Worm (Caenorhabditis elegans) whole organism, L4/young adult: Measurements from ENCODE around the gene srw-19.
"Not testable (repeated sequence)": the region's sequence is repeated elsewhere in the genome, so short reads cannot be mapped to it uniquely, and the experiment has no call there.

Source experiments
- W03F9.2 ChIP-seq: fragments of 150-350 bp; optimal IDR thresholded peaks from 2 replicates; lab custom pipeline; 2014; ENCODE audit warnings: missing biosample characterization, missing genetic modification characterization
- dao-5 ChIP-seq: sonication (generic microtip); optimal IDR thresholded peaks from 2 replicates; lab custom pipeline; 2016; ENCODE audit warnings: missing genotype, missing genetic modification characterization, moderate library complexity, missing compliant biosample characterization
- him-1 ChIP-seq: sonication (generic microtip); optimal IDR thresholded peaks from 2 replicates; lab custom pipeline; 2016; ENCODE audit warnings: missing genotype, missing genetic modification reagents, missing genetic modification characterization, missing compliant biosample characterization

Gene srw-19

DNA sequence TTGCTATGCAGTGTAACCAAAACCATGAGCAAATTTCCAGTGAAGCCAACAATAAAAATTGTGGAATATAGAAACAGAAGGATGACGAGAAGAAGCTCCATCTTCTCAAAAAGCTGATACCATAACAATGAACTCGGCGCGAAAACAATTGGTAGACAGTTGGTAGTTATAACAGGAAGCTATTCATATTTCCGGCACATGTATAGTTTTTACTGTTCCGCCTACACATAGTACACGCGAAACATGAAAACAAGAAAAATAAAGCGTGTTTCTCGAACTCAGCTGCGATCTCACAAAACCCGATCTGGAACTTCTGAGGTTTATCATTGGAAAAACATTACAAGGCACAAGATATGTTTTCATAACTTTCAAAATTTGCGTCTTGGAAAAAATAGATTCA is 22.1 kb downstream of the srw-19 start, which contains the start of gene srsx-37:
Gene srsx-37, minus strand, starts transcription at position 101 of the 400 bp plus-strand sequence.
- no peak for TF ChIP-seq W03F9.2 (tag; lab: Kevin White, UChicago)
- TF ChIP-seq him-1 (tag; lab: Kevin White, UChicago) = no peak
- TF ChIP-seq dao-5 (tag; lab: Kevin White, UChicago) = no peak

ce11 chrV:15256669-15257068 is 24.5 kb downstream of the srw-19 start, which contains the start of gene srsx-39:
Gene srsx-39 (minus strand): TSS chrV:15256769.
- not testable (repeated sequence) for TF ChIP-seq him-1, dao-5, W03F9.2 (tag; lab: Kevin White, UChicago)

ce11 chrV:15253529-15253928 is 27.6 kb downstream of the srw-19 start, which contains the start of gene srbc-75:
Gene srbc-75 (plus strand): TSS chrV:15253829.
- TF ChIP-seq him-1 (tag; lab: Kevin White, UChicago) (no peak), dao-5 (tag; lab: Kevin White, UChicago) (no peak), W03F9.2 (tag; lab: Kevin White, UChicago) (no peak)

DNA sequence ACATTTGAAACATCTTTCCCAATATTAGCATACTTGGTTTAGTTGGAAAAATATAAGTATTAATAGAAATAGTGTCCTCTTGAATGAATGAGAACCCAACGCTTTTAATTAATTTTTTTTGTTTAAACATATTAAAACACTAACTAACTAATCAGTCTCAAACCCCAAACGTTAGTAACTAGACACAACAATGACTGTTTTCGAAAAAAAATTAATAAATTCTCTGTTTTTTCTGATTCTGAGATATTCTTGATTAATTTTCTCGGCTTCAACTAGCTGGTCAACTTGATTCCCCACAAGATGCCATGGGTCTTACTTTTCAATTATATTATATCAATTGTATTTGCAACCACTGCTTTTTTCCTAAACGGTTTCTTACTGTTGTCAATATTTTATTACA is 29.1 kb downstream of the srw-19 start, which contains the start of gene srbc-76:
Gene srbc-76, plus strand, starts transcription at position 301 of the 400 bp plus-strand sequence.
- TF ChIP-seq dao-5 (tag; lab: Kevin White, UChicago) (no peak), W03F9.2 (tag; lab: Kevin White, UChicago) (no peak), him-1 (tag; lab: Kevin White, UChicago) (no peak)

- not testable (repeated sequence) for TF ChIP-seq dao-5, him-1, W03F9.2 (tag; lab: Kevin White, UChicago)
These were observed 30.9 kb downstream of the srw-19 start, which contains the start of gene srd-28 for ce11 chrV:15250304-15250703. Gene srd-28 (plus strand): TSS chrV:15250604.

ce11 chrV:15244456-15244855 is 36.7 kb downstream of the srw-19 start, which contains the start of gene kin-30:
Gene kin-30 (plus strand): TSS chrV:15244756.
- TF ChIP-seq him-1 (tag; lab: Kevin White, UChicago) (no peak), dao-5 (tag; lab: Kevin White, UChicago) (no peak), W03F9.2 (tag; lab: Kevin White, UChicago) (no peak)

- TF ChIP-seq him-1 (tag; lab: Kevin White, UChicago) (no peak), W03F9.2 (tag; lab: Kevin White, UChicago) (no peak), dao-5 (tag; lab: Kevin White, UChicago) (no peak)
These were observed 39.9 kb downstream of the srw-19 start, which contains the start of gene chil-12 for ce11 chrV:15241259-15241658. Gene chil-12 (plus strand): TSS chrV:15241559.

ce11 chrV:15240215-15240614 is 41.0 kb downstream of the srw-19 start, which contains the start of gene srw-11:
Gene srw-11 (minus strand): TSS chrV:15240315.
- TF ChIP-seq him-1 (tag; lab: Kevin White, UChicago) (no peak), dao-5 (tag; lab: Kevin White, UChicago) (no peak), W03F9.2 (tag; lab: Kevin White, UChicago) (no peak)

ce11 chrV:15238552-15238951 is 42.6 kb downstream of the srw-19 start, which contains the start of gene srw-12:
Gene srw-12 (minus strand): TSS chrV:15238652.
- no peak for TF ChIP-seq dao-5 (tag; lab: Kevin White, UChicago)
- TF ChIP-seq him-1 (tag; lab: Kevin White, UChicago) = no peak
- no peak for TF ChIP-seq W03F9.2 (tag; lab: Kevin White, UChicago)

ce11 chrV:15235661-15236060 is 45.5 kb downstream of the srw-19 start, which contains the start of gene nhr-164:
Gene nhr-164 (minus strand): TSS chrV:15235761.
- TF ChIP-seq W03F9.2 (tag; lab: Kevin White, UChicago) (no peak), dao-5 (tag; lab: Kevin White, UChicago) (no peak), him-1 (tag; lab: Kevin White, UChicago) (no peak)

DNA sequence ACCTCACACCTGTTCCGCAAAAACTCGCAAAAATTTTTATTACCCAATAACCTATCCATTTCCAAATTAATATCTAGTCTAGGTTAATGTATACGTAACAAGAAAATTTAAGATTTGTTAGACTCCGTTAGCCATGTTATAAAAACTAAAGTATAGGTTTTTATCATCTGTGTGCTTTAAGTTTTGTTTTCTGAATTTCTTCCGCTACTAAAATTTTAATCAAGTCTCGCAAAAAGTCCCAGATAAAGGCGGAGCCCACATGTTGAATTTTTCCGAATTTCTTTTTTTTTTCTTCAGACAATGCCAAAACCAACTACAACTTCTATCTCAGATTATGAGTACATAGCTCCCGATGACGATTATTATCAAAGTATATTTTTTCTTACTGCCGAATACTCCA is 49.0 kb downstream of the srw-19 start, which contains the start of gene srw-13:
Gene srw-13, plus strand, starts transcription at position 301 of the 400 bp plus-strand sequence.
- no peak for TF ChIP-seq W03F9.2 (tag; lab: Kevin White, UChicago)
- TF ChIP-seq him-1 (tag; lab: Kevin White, UChicago) = no peak
- TF ChIP-seq dao-5 (tag; lab: Kevin White, UChicago) = no peak

DNA sequence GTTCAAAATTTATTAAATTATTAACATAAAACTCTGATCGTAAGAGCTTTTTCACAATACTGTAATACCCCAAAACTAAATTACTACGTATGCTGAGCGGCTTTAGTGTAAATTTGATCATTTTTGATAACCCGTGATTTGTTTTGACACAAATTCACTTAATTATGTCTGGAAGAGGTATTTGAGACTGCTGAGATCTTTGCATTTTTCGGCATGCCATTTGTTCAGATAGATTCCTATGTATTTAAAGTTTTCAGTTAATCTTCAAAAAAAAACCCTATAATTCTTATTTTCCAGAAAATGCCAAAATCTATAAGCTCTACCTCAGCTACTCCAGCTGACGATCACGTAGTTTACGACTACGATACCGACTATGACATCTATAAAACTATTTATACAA is 50.9 kb downstream of the srw-19 start, which contains the start of gene srw-15:
Gene srw-15, plus strand, starts transcription at position 301 of the 400 bp plus-strand sequence.
- no peak for TF ChIP-seq W03F9.2 (tag; lab: Kevin White, UChicago)
- no peak for TF ChIP-seq him-1 (tag; lab: Kevin White, UChicago)
- no peak for TF ChIP-seq dao-5 (tag; lab: Kevin White, UChicago)
